Fruit fly (Drosophila melanogaster): ENCODE measurements around the gene tho2.

tho2 gene

DNA sequence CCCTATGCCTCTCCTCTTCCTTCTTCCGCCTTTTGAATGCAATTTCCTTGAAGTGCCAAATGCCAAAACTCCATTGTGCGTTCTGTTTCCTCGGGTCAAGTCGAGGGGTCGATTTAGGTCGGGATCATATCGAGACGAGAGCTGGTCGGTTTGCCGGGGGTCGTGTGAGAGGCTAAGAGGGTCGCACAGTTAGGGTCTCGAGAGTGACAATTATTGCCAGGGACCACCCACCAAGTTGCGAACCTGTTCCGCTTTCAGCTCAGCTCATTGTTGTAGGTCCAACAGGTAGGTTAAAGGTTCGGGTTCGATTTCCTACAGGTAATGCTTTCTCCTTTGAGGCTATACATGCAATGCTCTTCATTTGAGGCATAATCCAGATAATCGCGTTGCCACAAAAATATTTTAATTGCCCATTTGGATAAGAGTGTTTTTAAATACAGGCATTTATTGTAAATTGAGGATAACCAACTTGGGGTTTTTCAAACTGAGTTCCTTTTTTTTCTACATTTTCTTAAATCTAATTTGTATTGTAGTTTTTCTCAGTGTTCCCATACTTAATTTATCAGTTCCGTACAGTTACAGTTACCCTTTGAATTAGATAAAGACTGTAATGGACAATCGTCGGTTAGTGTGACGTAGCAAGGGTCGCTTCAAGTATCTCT is 27.6 kb upstream of the tho2 start:
- TF ChIP-seq pan (optimal IDR thresholded peaks at IDR 0.05) (no peak), usp (GFP tag; optimal IDR thresholded peaks at IDR 0.05) (no peak), Dll (optimal IDR thresholded peaks at IDR 0.05) (no peak)

DNA sequence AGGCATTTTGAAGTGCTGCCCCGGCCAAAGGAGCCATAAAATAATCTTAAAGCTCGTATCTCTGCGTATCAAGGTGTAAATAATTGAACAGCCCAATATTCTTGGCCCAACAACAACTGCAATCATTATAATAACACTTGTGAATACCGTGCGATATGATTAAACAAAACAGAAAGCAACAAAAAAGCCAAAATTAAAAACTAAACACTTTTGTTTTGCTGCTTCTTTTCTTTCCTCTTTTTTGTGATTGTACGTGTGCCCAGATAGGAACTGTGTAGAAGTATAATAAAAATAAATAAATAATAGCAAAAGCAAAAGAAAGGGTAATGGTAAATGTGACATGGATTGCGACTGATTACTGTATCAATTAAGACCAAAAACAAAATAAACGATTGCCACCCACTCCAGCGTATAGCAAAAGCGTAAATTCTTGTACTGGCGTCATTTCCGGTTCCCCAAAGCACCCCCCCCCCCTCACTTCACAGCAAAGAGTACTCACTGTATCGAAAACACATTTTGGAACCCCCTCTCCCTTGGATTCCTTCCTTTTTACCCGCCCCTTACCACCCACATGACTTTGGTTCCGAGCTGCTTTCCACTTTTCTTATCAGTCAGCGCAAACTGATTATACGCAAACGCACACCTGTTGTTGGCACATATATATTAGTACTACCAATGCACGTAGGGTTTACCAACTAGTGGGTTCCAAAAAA is 26.5 kb upstream of the tho2 start:
- TF ChIP-seq Dll (optimal IDR thresholded peaks at IDR 0.05) (no peak), CG8478 (optimal IDR thresholded peaks at IDR 0.05) (no peak), usp (GFP tag; optimal IDR thresholded peaks at IDR 0.05) (no peak), psq (optimal IDR thresholded peaks at IDR 0.05) (no peak), pan (optimal IDR thresholded peaks at IDR 0.05) (no peak), EcR (GFP tag; optimal IDR thresholded peaks at IDR 0.05) (no peak)

DNA sequence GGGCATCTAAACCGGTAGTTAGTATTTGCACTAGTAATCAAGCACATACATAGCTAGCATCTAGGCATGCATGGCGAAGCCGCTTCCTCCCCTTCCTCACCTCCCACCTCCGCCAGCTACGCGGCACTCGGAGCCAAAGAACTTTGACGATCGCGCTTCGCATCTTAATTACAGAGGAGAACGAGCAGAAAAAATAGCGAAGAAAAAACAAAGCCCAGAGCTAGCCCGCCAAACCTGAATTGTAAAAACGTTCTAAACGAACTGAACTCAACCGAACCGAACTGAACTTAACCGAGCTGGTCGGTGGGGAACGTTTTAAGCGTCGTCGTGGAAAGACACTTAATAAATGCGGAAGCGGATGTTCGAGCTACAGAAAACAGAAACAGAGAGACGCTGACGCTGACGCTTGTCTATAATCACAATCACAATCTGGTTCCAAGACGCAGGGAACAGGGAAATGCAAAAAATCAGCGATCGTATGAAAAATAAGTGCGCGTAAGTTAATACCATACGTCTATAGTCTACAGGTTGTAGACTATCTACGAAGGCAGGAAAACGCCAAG is 24.0 kb upstream of the tho2 start:
- TF ChIP-seq EcR (GFP tag; optimal IDR thresholded peaks at IDR 0.05) (peak in 1 of 2 experiments; percentile 79), CG8478 (optimal IDR thresholded peaks at IDR 0.05) (no peak)

DNA sequence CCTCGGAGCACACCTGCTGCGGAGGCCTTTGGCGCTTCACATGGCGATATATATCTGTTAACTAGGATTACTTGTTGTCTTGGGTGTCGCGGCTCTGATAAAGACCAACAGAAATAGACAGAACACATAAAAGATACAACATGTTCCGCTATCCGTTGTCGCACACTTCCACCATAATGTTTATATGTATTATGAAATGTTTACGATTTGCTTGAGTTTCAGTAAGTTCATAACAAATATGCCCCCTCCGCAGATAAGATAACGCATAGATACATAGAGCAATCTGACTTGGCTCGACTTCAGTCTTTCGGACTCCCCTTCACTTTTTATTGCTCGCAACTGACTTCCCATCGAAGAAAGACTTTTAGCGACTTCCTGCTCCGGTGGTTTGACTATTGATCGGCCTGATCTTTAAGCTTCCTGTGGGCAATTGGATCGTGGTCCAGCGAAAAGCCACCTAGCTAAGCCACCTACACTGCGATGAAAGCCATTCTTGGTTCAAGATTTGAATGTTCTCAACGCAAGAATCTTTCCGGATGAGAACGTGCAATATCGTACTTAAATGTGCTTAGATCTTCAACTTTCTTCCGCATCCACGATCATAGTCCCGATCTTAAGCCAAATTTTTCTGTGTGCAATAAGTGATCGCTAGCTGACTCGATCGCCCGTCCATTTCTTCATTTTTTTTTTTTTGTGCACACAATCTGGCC is 23.4 kb upstream of the tho2 start:
- TF ChIP-seq psq (optimal IDR thresholded peaks at IDR 0.05) (no peak), usp (GFP tag; optimal IDR thresholded peaks at IDR 0.05) (no peak), EcR (GFP tag; optimal IDR thresholded peaks at IDR 0.05) (no peak), pan (optimal IDR thresholded peaks at IDR 0.05) (no peak), Dll (optimal IDR thresholded peaks at IDR 0.05) (no peak), CG8478 (optimal IDR thresholded peaks at IDR 0.05) (no peak)

DNA sequence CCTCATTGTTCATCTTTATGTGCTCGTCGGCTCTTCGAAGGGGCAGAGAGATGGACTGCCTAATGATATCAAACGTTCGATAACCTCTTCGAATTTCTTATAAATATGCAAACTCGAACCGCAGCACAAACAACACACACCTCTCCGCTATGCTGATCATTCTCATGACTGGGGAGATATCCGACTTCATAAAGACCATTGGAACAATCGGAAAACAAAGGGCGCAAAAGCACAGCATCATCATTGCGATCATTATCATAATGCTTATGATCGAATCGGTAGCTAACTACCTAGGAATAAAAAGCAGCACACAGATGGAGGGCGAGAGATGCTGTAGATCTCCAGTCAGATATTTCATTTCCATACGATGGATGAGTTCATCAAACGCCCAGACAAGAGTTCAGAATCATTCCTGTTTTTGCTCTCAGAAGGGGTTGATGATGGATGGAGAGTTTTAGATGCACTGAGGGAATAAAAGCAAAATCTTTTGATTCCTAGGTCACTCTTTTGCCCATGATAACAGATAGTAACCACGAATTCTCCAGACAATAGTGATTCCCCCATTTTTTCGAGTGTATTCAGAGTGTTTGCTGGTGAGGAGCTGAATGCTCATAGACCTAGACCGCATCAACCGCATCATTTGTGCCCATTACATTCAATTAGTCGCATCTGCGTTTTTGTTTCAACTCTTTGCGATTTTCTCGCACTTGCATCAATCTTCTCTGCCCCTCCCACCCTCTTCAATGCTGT is 22.1 kb upstream of the tho2 start:
- TF ChIP-seq EcR (GFP tag; optimal IDR thresholded peaks at IDR 0.05) = peak in 1 of 2 experiments; percentile 29
- no peak for TF ChIP-seq usp (GFP tag; optimal IDR thresholded peaks at IDR 0.05)

DNA sequence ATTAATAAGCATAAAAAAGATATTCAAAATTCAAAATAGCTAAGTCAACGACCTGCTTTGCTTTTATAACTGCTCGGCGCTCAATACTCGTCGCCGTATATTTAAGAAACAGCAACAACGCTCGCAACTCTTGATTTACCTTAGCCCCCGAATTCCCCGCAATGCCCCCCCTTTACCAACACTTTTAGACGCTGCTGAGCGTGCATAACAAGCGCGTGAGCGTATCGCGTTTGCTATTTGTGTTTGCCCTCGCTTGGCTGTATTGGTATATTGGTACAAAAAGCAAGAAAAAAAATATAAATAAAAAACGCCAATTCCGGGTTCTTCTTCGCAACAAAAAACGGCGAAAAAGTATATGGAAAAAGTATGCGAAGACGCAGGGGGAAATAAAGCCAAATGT is 20.9 kb upstream of the tho2 start:
- TF ChIP-seq Dll (optimal IDR thresholded peaks at IDR 0.05) (no peak), EcR (GFP tag; optimal IDR thresholded peaks at IDR 0.05) (peak in 1 of 2 experiments; percentile 31)

DNA sequence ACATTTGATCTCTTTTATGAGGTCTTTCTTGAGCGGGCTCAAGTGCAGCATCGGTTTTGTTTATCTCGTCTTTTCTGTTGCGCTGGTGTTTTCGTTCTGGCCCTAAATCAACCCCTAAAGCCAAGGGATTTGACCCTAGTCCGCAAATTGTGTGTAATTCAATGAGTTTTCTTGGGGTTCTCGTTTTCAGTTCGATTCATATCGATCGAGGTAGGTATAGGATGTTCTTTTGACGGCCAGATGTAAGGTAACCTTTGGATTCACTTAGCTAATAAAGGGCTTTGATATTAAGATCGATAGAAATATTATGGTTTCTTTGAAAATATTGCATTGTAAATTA is 20.2 kb upstream of the tho2 start:
- TF ChIP-seq EcR (GFP tag; optimal IDR thresholded peaks at IDR 0.05) (no peak), CG8478 (optimal IDR thresholded peaks at IDR 0.05) (no peak), Dll (optimal IDR thresholded peaks at IDR 0.05) (no peak), psq (optimal IDR thresholded peaks at IDR 0.05) (no peak), pan (optimal IDR thresholded peaks at IDR 0.05) (no peak), usp (GFP tag; optimal IDR thresholded peaks at IDR 0.05) (no peak)

DNA sequence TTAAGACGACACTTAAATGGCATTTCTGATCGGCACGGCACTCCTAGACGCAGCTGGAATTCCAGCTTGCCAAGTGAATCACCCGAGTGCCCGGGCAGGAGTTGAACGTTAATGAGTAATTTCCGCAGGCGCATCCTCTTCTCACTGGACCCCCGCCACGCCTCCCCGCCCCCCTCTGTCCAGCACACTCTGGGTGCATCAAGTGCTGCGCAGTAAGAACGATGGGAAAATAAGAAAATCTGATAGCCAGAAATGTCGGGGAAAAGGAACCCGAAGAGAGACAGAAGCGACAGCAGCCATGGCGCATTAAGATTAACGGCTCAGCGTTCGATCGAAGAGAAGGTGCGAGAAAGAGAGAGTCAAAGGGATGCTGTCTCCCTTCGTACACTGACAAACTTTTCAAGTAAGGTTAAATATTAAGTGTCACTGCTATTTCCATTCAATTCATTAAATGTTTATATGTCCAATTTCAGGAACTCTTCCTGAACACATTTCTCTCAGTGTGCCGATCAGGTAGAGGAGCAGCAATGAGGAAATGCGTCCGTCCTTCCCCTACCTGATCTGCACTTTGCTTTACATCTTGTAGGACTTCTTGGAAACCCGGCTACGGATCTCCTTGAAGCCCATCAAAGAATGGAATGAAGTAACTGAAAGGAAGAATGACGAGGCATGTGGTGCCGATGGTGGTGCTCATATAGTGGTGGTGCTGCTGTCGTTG is 19.7 kb upstream of the tho2 start:
- TF ChIP-seq EcR (GFP tag; optimal IDR thresholded peaks at IDR 0.05) = no peak
- TF ChIP-seq psq (optimal IDR thresholded peaks at IDR 0.05) = no peak
- no peak for TF ChIP-seq usp (GFP tag; optimal IDR thresholded peaks at IDR 0.05)
- no peak for TF ChIP-seq pan (optimal IDR thresholded peaks at IDR 0.05)
- no peak for TF ChIP-seq Dll (optimal IDR thresholded peaks at IDR 0.05)
- TF ChIP-seq CG8478 (optimal IDR thresholded peaks at IDR 0.05) = no peak

DNA sequence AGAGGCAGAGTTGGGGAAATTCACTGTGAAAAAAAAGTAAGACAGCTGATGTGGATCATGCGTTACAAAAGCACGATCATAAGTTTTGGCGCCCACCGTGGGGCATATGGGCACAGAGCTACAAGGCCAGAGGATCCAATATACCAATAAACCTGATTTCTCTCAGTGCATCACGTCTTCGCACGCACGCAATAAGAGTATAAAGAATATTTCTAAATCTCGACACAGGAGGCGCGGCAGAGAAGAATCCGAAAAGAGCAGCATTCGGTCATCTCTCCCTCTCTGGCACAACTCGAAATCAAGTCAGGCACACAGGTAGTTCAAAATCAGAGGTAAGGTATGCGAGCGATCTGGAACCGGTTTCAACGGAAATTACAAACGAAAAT is 18.6 kb upstream of the tho2 start:
- no peak for TF ChIP-seq CG8478 (optimal IDR thresholded peaks at IDR 0.05)
- TF ChIP-seq pan (optimal IDR thresholded peaks at IDR 0.05) = no peak
- TF ChIP-seq EcR (GFP tag; optimal IDR thresholded peaks at IDR 0.05) = no peak
- no peak for TF ChIP-seq usp (GFP tag; optimal IDR thresholded peaks at IDR 0.05)
- TF ChIP-seq psq (optimal IDR thresholded peaks at IDR 0.05) = no peak
- no peak for TF ChIP-seq Dll (optimal IDR thresholded peaks at IDR 0.05)

DNA sequence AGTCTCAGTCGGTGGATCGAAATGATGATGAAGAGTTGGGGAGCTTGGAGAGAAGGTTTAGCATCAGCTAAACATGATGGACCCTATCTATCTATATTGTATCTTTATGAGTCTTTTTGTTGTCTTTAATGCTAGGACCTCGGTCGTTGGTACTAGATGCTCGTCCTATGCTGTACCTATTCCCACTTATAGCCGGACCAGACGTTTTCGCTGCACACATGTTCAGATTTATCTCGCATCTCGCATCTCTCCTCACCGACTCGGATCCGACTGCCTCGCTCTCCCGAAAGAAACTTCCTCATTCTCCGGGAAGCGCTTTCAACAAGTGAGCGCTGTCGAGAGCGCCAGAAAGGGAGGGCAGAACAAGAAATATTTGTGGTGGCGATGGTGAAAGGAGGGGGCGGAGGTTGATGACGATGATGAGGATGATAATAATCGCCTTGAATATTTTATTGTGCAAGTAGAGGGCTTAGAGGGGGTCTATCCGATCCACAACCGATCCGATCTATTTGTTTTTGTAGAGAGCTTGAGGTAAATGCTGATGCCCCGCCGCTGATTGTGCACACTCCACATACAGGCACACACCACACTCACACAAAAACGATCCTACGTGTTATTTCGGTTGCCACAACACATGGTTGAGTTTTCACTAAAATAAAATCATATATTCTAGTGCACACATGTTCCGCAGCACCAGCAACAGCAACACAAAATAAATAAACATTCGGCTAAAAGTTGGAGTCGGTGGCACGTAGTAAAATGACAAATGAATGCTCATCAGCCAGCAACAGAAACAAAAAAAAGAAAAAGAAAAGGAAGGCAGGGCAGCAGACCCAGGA is 18.0 kb upstream of the tho2 start:
- TF ChIP-seq Dll (optimal IDR thresholded peaks at IDR 0.05) (no peak), EcR (GFP tag; optimal IDR thresholded peaks at IDR 0.05) (no peak), CG8478 (optimal IDR thresholded peaks at IDR 0.05) (no peak), usp (GFP tag; optimal IDR thresholded peaks at IDR 0.05) (no peak), pan (optimal IDR thresholded peaks at IDR 0.05) (no peak), psq (optimal IDR thresholded peaks at IDR 0.05) (no peak)

DNA sequence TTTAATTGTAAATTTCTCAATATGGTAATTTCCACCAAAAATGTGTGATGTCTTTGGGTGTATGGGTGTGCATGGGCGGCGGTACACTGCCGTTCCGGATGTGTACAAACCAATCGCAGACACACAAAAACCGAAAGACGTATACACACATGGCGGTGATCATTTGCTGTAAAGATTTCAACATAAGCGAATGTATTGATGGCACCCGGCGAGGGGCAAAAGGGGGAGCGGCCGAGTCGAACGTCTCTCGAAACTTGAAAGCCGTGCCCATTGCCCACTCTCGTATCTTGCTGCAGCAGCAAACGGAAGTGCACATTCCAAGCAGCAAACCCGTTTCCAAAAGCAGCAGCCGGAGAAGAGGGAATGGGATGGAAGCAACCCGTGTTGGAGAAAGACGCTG is 17.3 kb upstream of the tho2 start:
- no peak for TF ChIP-seq pan (optimal IDR thresholded peaks at IDR 0.05)
- no peak for TF ChIP-seq EcR (GFP tag; optimal IDR thresholded peaks at IDR 0.05)
- no peak for TF ChIP-seq Dll (optimal IDR thresholded peaks at IDR 0.05)
- no peak for TF ChIP-seq psq (optimal IDR thresholded peaks at IDR 0.05)
- no peak for TF ChIP-seq usp (GFP tag; optimal IDR thresholded peaks at IDR 0.05)
- no peak for TF ChIP-seq CG8478 (optimal IDR thresholded peaks at IDR 0.05)

All from whole organism.